Worm (Caenorhabditis elegans) whole organism, young adult: Measurements from ENCODE around the gene nhr-170.

ENCODE experiments used
- B0035.1 ChIP-seq: sonication (generic microtip); optimal IDR thresholded peaks from 2 replicates; lab custom pipeline; 2016; ENCODE audit warnings: missing genetic modification characterization, mild to moderate bottlenecking, missing compliant biosample characterization, missing genotype, missing genetic modification reagents
- F49E8.2 ChIP-seq: sonication (generic microtip); optimal IDR thresholded peaks from 3 replicates; lab custom pipeline; 2017; ENCODE audit warnings: missing genetic modification characterization, mild to moderate bottlenecking, missing compliant biosample characterization, antibody characterized with exemption, moderate library complexity; ENCODE audit not compliant: insufficient read depth
- Y95B8A.8 ChIP-seq: fragments of 200-800 bp; sonication (Bioruptor generic); IDR thresholded peaks from 2 replicates; pipeline ENCODE4 v1.3.6; 2022; ENCODE audit warnings: missing genetic modification reagents, missing genetic modification characterization, missing compliant biosample characterization
- dpl-1 ChIP-seq: fragments of 150-350 bp; optimal IDR thresholded peaks from 2 replicates; lab custom pipeline; 2014; ENCODE audit warnings: missing biosample characterization, missing genetic modification reagents, missing genetic modification characterization
- him-1 ChIP-seq: sonication (generic microtip); optimal IDR thresholded peaks from 2 replicates; lab custom pipeline; 2016; ENCODE audit warnings: missing genotype, missing genetic modification reagents, missing genetic modification characterization, missing compliant biosample characterization
- hrde-1 ChIP-seq: sonication (generic microtip); optimal IDR thresholded peaks from 2 replicates; lab custom pipeline; 2016; ENCODE audit warnings: missing genetic modification characterization, mild to moderate bottlenecking, missing compliant biosample characterization, moderate library complexity, missing genotype, missing genetic modification reagents, borderline replicate concordance
- nhr-120 ChIP-seq: fragments of 200-800 bp; sonication (Bioruptor generic); IDR thresholded peaks from 2 replicates; pipeline ENCODE4 v1.3.6; 2022; ENCODE audit warnings: missing genetic modification characterization, missing compliant biosample characterization
- snpc-4 ChIP-seq, 5 experiments: fragments of 150-350 bp in 1 of 5; sonication (generic microtip) in 4 of 5; optimal IDR thresholded peaks; 2 replicates each; lab custom pipeline; 2014 to 2018; ENCODE audit warnings: missing genetic modification characterization in 5 of 5, missing biosample characterization in 3 of 5, antibody characterized with exemption in 2 of 5, mild to moderate bottlenecking in 2 of 5, missing compliant biosample characterization in 2 of 5, missing genotype in 2 of 5, moderate library complexity in 2 of 5, missing genetic modification reagents in 1 of 5
- unc-62 ChIP-seq: fragments of 150-350 bp; optimal IDR thresholded peaks from 2 replicates; lab custom pipeline; 2014; ENCODE audit warnings: missing biosample characterization, missing genetic modification reagents, missing genetic modification characterization

DNA sequence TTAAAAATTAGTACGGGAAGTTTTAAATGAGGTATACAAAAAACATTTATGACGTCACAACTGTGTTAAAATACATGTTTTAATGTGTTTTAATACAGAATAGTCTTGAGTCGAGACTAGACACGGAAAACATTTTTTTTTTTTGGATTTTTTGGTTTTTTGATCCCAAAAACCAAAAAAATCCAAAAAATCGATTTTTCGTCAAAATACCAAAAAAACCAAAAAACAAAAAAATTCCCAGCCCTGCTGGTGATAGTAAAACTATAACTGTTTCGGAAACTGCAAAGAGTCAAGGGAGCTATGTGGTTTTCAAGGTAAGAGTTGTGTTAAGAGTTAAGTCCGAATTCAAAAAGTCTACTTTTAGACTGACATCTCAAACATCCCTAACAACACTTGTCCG, 39.5 kb downstream of the nhr-170 start, which contains the start of gene F11D11.4:
- no peak for TF ChIP-seq snpc-4 (GFP tag; optimal IDR thresholded peaks at IDR 0.05; lab: Kevin White, UChicago)
- TF ChIP-seq snpc-4 (tag; optimal IDR thresholded peaks at IDR 0.05; lab: Kevin White, UChicago): no peak
- TF ChIP-seq him-1 (tag; lab: Kevin White, UChicago): no peak
- no peak for TF ChIP-seq F49E8.2
- TF ChIP-seq hrde-1 (tag; lab: Kevin White, UChicago): no peak
- TF ChIP-seq Y95B8A.8 (GFP tag; lab: Robert Waterston, UW): no peak
- no peak for TF ChIP-seq dpl-1
- no peak for TF ChIP-seq B0035.1 (tag; lab: Kevin White, UChicago)
- no peak for TF ChIP-seq nhr-120
- TF ChIP-seq unc-62 (GFP tag; lab: Kevin White, UChicago): no peak
